Worm (Caenorhabditis elegans): ENCODE measurements around the gene clec-199.

Gene clec-199

ce11 chrIV:17351586-17351985, at the start of gene clec-199:
TSS of gene clec-199 (plus strand) at chrIV:17351886.
- TF ChIP-seq D1046.2 (GFP tag; IDR thresholded peaks at IDR 0.05) (no peak), lin-38 (GFP tag; IDR thresholded peaks at IDR 0.05) (no peak), hif-1 (tag; optimal IDR thresholded peaks at IDR 0.05) (no peak), lin-13 (GFP tag; optimal IDR thresholded peaks at IDR 0.05) (no peak), lin-39 (tag; optimal IDR thresholded peaks at IDR 0.05) (no peak)

- TF ChIP-seq lin-13 (GFP tag; optimal IDR thresholded peaks at IDR 0.05) (no peak), unc-62 (GFP tag; optimal IDR thresholded peaks at IDR 0.05 in 1 of 2) (peak in 1 of 2 experiments; percentile 72), unc-62 (tag; optimal IDR thresholded peaks at IDR 0.05) (no peak)
These were observed 49.8 kb upstream of the clec-199 start, which contains the start of gene ifta-2 for ce11 chrIV:17301933-17302332. TSS of gene ifta-2 (minus strand) at chrIV:17302033.

- TF ChIP-seq php-3 (GFP tag; IDR thresholded peaks at IDR 0.05): peak; percentile 82
These were observed 44.5 kb upstream of the clec-199 start, which contains the start of gene T28F3.8 for ce11 chrIV:17307223-17307622. TSS of gene T28F3.8 (minus strand) at chrIV:17307323.

ce11 chrIV:17308211-17308610, 43.5 kb upstream of the clec-199 start, which contains the start of gene T28F3.9:
TSS of gene T28F3.9 (plus strand) at chrIV:17308511.
- TF ChIP-seq R02D3.7 (tag; optimal IDR thresholded peaks at IDR 0.05) (no peak), daf-16 (GFP tag; optimal IDR thresholded peaks at IDR 0.05) (no peak), daf-16 (tag; optimal IDR thresholded peaks at IDR 0.05) (no peak), fos-1 (tag; optimal IDR thresholded peaks at IDR 0.05) (no peak), ceh-28 (tag; optimal IDR thresholded peaks at IDR 0.05) (no peak), Y105C5A.15 (GFP tag; IDR thresholded peaks at IDR 0.05) (no peak), mes-2 (tag; optimal IDR thresholded peaks at IDR 0.05; ENCODE audit: poor library complexity, severe bottlenecking) (no peak), ZK337.2 (GFP tag; IDR thresholded peaks at IDR 0.05) (no peak), T20F7.1 (GFP tag; optimal IDR thresholded peaks at IDR 0.05) (no peak), Y75B8A.6 (GFP tag; IDR thresholded peaks at IDR 0.05) (no peak), nhr-111 (GFP tag; optimal IDR thresholded peaks at IDR 0.05) (no peak), egl-27 (tag; optimal IDR thresholded peaks at IDR 0.05) (no peak), duxl-1 (tag; optimal IDR thresholded peaks at IDR 0.05; ENCODE audit: poor library complexity) (no peak), ztf-7 (tag; optimal IDR thresholded peaks at IDR 0.05) (no peak), spr-3 (GFP tag; optimal IDR thresholded peaks at IDR 0.05) (no peak), lin-15B (tag; optimal IDR thresholded peaks at IDR 0.05) (no peak), F26F4.8 (GFP tag; conservative IDR thresholded peaks at IDR 0.05) (no peak), spr-1 (tag; optimal IDR thresholded peaks at IDR 0.05) (no peak), lin-29 (GFP tag; IDR thresholded peaks at IDR 0.05) (no peak)

- TF ChIP-seq nhr-11 (tag; optimal IDR thresholded peaks at IDR 0.05) (no peak), unc-62 (GFP tag; optimal IDR thresholded peaks at IDR 0.05 in 1 of 2) (peak in 1 of 2 experiments; percentile 15), unc-62 (tag; optimal IDR thresholded peaks at IDR 0.05) (no peak)
These were observed 39.8 kb upstream of the clec-199 start, which contains the start of gene snf-9 for ce11 chrIV:17311842-17312241. TSS of gene snf-9 (plus strand) at chrIV:17312142.

- TF ChIP-seq ceh-62 (tag; optimal IDR thresholded peaks at IDR 0.05) (no peak), arid-1 (GFP tag; conservative IDR thresholded peaks at IDR 0.05) (no peak), unc-39 (tag; optimal IDR thresholded peaks at IDR 0.05) (no peak), sdz-12 (GFP tag; optimal IDR thresholded peaks at IDR 0.05) (no peak), zip-11 (GFP tag; IDR thresholded peaks at IDR 0.05) (no peak), aha-1 (tag) (peak; percentile 60)
These were observed 35.3 kb upstream of the clec-199 start, which contains the start of gene C49C3.20 for ce11 chrIV:17316398-17316797. TSS of gene C49C3.20 (minus strand) at chrIV:17316498.
